Worm (Caenorhabditis elegans) whole organism, L3 larva: ENCODE data around the gene unc-76.
A peak's percentile ranks its signal among the peaks of the same experiment; 100 is the strongest.

ENCODE experiments used
- R02D3.7 ChIP-seq: fragments of 150-350 bp; optimal IDR thresholded peaks from 2 replicates; lab custom pipeline; 2014; ENCODE audit warnings: missing biosample characterization, missing genetic modification characterization
- ZK546.5 ChIP-seq: sonication (generic microtip); optimal IDR thresholded peaks from 2 replicates; lab custom pipeline; 2017; ENCODE audit warnings: missing biosample characterization, missing genetic modification characterization
- aly-2 ChIP-seq: fragments of 150-350 bp; optimal IDR thresholded peaks from 2 replicates; lab custom pipeline; 2014; ENCODE audit warnings: missing biosample characterization, missing genetic modification characterization
- ceh-16 ChIP-seq: sonication (generic microtip); optimal IDR thresholded peaks from 2 replicates; lab custom pipeline; 2017; ENCODE audit warnings: missing biosample characterization, missing genetic modification characterization
- ceh-82 ChIP-seq: fragments of 150-350 bp; optimal IDR thresholded peaks from 2 replicates; lab custom pipeline; 2014; ENCODE audit warnings: missing biosample characterization, missing genetic modification characterization
- ceh-9 ChIP-seq: sonication (generic microtip); optimal IDR thresholded peaks from 2 replicates; lab custom pipeline; 2018; ENCODE audit warnings: missing biosample characterization, missing genetic modification characterization
- egl-27 ChIP-seq: sonication (generic microtip); optimal IDR thresholded peaks from 4 replicates; lab custom pipeline; 2017; ENCODE audit warnings: missing biosample characterization, missing genetic modification reagents, missing genetic modification characterization
- egl-5 ChIP-seq: fragments of 150-350 bp; optimal IDR thresholded peaks from 2 replicates; lab custom pipeline; 2017; ENCODE audit warnings: missing biosample characterization, missing genetic modification reagents, missing genetic modification characterization, inconsistent platforms
- elt-1 ChIP-seq: fragments of 150-350 bp; optimal IDR thresholded peaks from 2 replicates; lab custom pipeline; 2014; ENCODE audit warnings: missing biosample characterization, missing genetic modification characterization
- elt-2 ChIP-seq: sonication (generic microtip); optimal IDR thresholded peaks from 2 replicates; lab custom pipeline; 2016; ENCODE audit warnings: missing genetic modification reagents, mild to moderate bottlenecking, missing genetic modification characterization, missing compliant biosample characterization
- elt-3 ChIP-seq, 3 experiments: fragments of 150-350 bp in 1 of 3; sonication (generic microtip) in 2 of 3; optimal IDR thresholded peaks; 2 replicates in 2 of 3; 4 replicates in 1 of 3; lab custom pipeline; 2014 to 2017; ENCODE audit warnings: missing biosample characterization in 3 of 3, missing genetic modification characterization in 3 of 3
- eor-1 ChIP-seq, 2 experiments: fragments of 150-350 bp; optimal IDR thresholded peaks; 2 replicates each; lab custom pipeline; 2014 to 2018; ENCODE audit warnings: missing biosample characterization in 2 of 2, missing genetic modification characterization in 2 of 2
- fkh-10 ChIP-seq: sonication (generic microtip); optimal IDR thresholded peaks from 2 replicates; lab custom pipeline; 2017; ENCODE audit warnings: missing biosample characterization, missing genetic modification reagents, missing genetic modification characterization
- lin-15B ChIP-seq: fragments of 150-350 bp; optimal IDR thresholded peaks from 2 replicates; lab custom pipeline; 2014; ENCODE audit warnings: missing biosample characterization, missing genetic modification characterization
- lin-39 ChIP-seq: fragments of 150-350 bp; optimal IDR thresholded peaks from 2 replicates; lab custom pipeline; 2018; ENCODE audit warnings: missing biosample characterization, missing genetic modification reagents, missing genetic modification characterization
- lsy-12 ChIP-seq: sonication (generic microtip); optimal IDR thresholded peaks from 2 replicates; lab custom pipeline; 2016; ENCODE audit warnings: mild to moderate bottlenecking, missing genetic modification characterization, missing compliant biosample characterization
- mml-1 ChIP-seq: fragments of 150-350 bp; sonication (generic microtip); optimal IDR thresholded peaks from 3 replicates; lab custom pipeline; 2014; ENCODE audit warnings: missing biosample characterization, missing genetic modification characterization
- nfya-1 ChIP-seq: sonication (generic microtip); optimal IDR thresholded peaks from 2 replicates; lab custom pipeline; 2017; ENCODE audit warnings: missing genetic modification characterization, mild to moderate bottlenecking, missing compliant biosample characterization, antibody characterized with exemption, moderate library complexity; ENCODE audit not compliant: insufficient read depth
- nhr-11 ChIP-seq: fragments of 150-350 bp; optimal IDR thresholded peaks from 2 replicates; lab custom pipeline; 2014; ENCODE audit warnings: missing biosample characterization, missing genetic modification characterization
- nhr-12 ChIP-seq: fragments of 150-350 bp; optimal IDR thresholded peaks from 2 replicates; lab custom pipeline; 2014; ENCODE audit warnings: missing biosample characterization, missing genetic modification characterization
- nhr-25 ChIP-seq: sonication (generic microtip); optimal IDR thresholded peaks from 2 replicates; lab custom pipeline; 2017; ENCODE audit warnings: missing biosample characterization, missing genetic modification characterization
- nhr-67 ChIP-seq: fragments of 150-350 bp; optimal IDR thresholded peaks from 2 replicates; lab custom pipeline; 2014; ENCODE audit warnings: missing biosample characterization, missing genetic modification characterization
- nhr-77 ChIP-seq: fragments of 150-350 bp; optimal IDR thresholded peaks from 2 replicates; lab custom pipeline; 2014; ENCODE audit warnings: missing biosample characterization, missing genetic modification characterization
- pha-4 ChIP-seq: fragments of 150-350 bp; optimal IDR thresholded peaks from 2 replicates; lab custom pipeline; 2014; ENCODE audit warnings: missing biosample characterization, missing genetic modification reagents, missing genetic modification characterization
- sea-2 ChIP-seq: fragments of 150-350 bp; sonication (generic microtip); optimal IDR thresholded peaks from 4 replicates; lab custom pipeline; 2014; ENCODE audit warnings: missing biosample characterization, missing genetic modification reagents, missing genetic modification characterization
- skn-1 ChIP-seq: fragments of 150-350 bp; optimal IDR thresholded peaks from 2 replicates; lab custom pipeline; 2014; ENCODE audit warnings: missing biosample characterization, missing genetic modification characterization
- unc-39 ChIP-seq: sonication (generic microtip); optimal IDR thresholded peaks from 4 replicates; lab custom pipeline; 2017; ENCODE audit warnings: missing biosample characterization, missing genetic modification characterization
- unc-62 ChIP-seq: fragments of 150-350 bp; sonication (generic microtip); optimal IDR thresholded peaks from 4 replicates; lab custom pipeline; 2014; ENCODE audit warnings: missing biosample characterization, missing genetic modification reagents, missing genetic modification characterization
- zag-1 ChIP-seq: fragments of 150-350 bp; optimal IDR thresholded peaks from 2 replicates; lab custom pipeline; 2014; ENCODE audit warnings: missing biosample characterization, missing genetic modification characterization
- ztf-11 ChIP-seq: fragments of 150-350 bp; optimal IDR thresholded peaks from 2 replicates; lab custom pipeline; 2014; ENCODE audit warnings: missing biosample characterization, missing genetic modification characterization
- ztf-4 ChIP-seq: fragments of 150-350 bp; optimal IDR thresholded peaks from 2 replicates; lab custom pipeline; 2014; ENCODE audit warnings: missing biosample characterization, missing genetic modification characterization

unc-76 gene

ce11 chrV:15085335-15085800 lies 13.8 kb downstream of the unc-76 start, which contains the start of the genes ahsa-1 and C01G10.7 (continued):
- TF ChIP-seq elt-2 (peak; percentile 61), nhr-11 (tag; lab: Kevin White, UChicago) (peak; percentile 11), ceh-16 (tag; lab: Kevin White, UChicago) (no peak), mml-1 (tag; lab: Kevin White, UChicago) (no peak)
- TF ChIP-seq, all 47 proteins: peak for 24

ce11 chrV:15087207-15087706 lies 15.7 kb downstream of the unc-76 start, which contains the start of the genes C01G10.15 and C01G10.6:
Gene C01G10.15 (minus strand): TSS chrV:15087307.
Gene C01G10.6 (plus strand): TSS chrV:15087656.
- TF ChIP-seq ZK546.5 (no peak), nhr-77 (tag; lab: Kevin White, UChicago) (no peak), pha-4 (tag; lab: Kevin White, UChicago) (peak; percentile 27), nhr-12 (tag; lab: Kevin White, UChicago) (no peak), egl-5 (tag; lab: Kevin White, UChicago) (no peak)

- TF ChIP-seq unc-39 (tag; lab: Kevin White, UChicago), result no peak
- no peak for TF ChIP-seq zag-1 (tag; lab: Kevin White, UChicago)
- TF ChIP-seq sea-2 (GFP tag; lab: Kevin White, UChicago), result no peak
- no peak for TF ChIP-seq nhr-11 (tag; lab: Kevin White, UChicago)
- no peak for TF ChIP-seq R02D3.7 (tag; lab: Kevin White, UChicago)
- TF ChIP-seq ceh-16 (tag; lab: Kevin White, UChicago), result no peak
- no peak for TF ChIP-seq lin-39
- TF ChIP-seq ceh-82, result no peak
- no peak for TF ChIP-seq mml-1 (tag; lab: Kevin White, UChicago)
- no peak for TF ChIP-seq unc-62 (GFP tag; lab: Kevin White, UChicago)
- TF ChIP-seq ceh-9 (tag; lab: Kevin White, UChicago), result no peak
- no peak for TF ChIP-seq aly-2 (tag; lab: Kevin White, UChicago)
- no peak for TF ChIP-seq eor-1 (tag; optimal IDR thresholded peaks at IDR 0.05; lab: Kevin White, UChicago)
- TF ChIP-seq ztf-11 (tag; lab: Kevin White, UChicago), result no peak
- TF ChIP-seq elt-1 (tag; lab: Kevin White, UChicago), result no peak
- TF ChIP-seq, all 47 proteins: peak for 0
Observed at ce11 chrV:15088613-15089012, 17.1 kb downstream of the unc-76 start, which contains the start of gene C01G10.18. Gene C01G10.18 (minus strand): TSS chrV:15088713.

ce11 chrV:15089438-15089837 lies 17.9 kb downstream of the unc-76 start, which contains the start of the genes C01G10.5 and C01G10.4:
Gene C01G10.5 (minus strand): TSS chrV:15089538.
Gene C01G10.4 (plus strand): TSS chrV:15089740.
- TF ChIP-seq ceh-9 (tag; lab: Kevin White, UChicago) (no peak), elt-3 (tag; optimal IDR thresholded peaks at IDR 0.05; lab: Kevin White, UChicago) (no peak), lin-15B (tag; lab: Kevin White, UChicago) (no peak), nhr-25 (tag; lab: Kevin White, UChicago) (no peak)

- no peak for TF ChIP-seq nhr-77 (tag; lab: Kevin White, UChicago)
- TF ChIP-seq nhr-67, result no peak
- TF ChIP-seq fkh-10 (GFP tag; lab: Kevin White, UChicago), result no peak
- no peak for TF ChIP-seq ZK546.5
- no peak for TF ChIP-seq ztf-4 (tag; lab: Kevin White, UChicago)
- no peak for TF ChIP-seq nhr-12 (tag; lab: Kevin White, UChicago)
- no peak for TF ChIP-seq skn-1 (tag; lab: Kevin White, UChicago)
- TF ChIP-seq nhr-11 (tag; lab: Kevin White, UChicago), result no peak
- TF ChIP-seq nfya-1, result no peak
- TF ChIP-seq egl-27 (tag; lab: Kevin White, UChicago), result no peak
Observed at ce11 chrV:15090457-15090856, 18.9 kb downstream of the unc-76 start, which contains the start of gene C01G10.17. Gene C01G10.17 (plus strand): TSS chrV:15090757.

- peak; percentile 77 for TF ChIP-seq pha-4 (tag; lab: Kevin White, UChicago)
- TF ChIP-seq lsy-12 (tag; lab: Kevin White, UChicago), result no peak
Observed at ce11 chrV:15092666-15093065, 21.1 kb downstream of the unc-76 start, which contains the start of gene txt-12. Gene txt-12 (plus strand): TSS chrV:15092966.
